Fruit fly (Drosophila melanogaster): ENCODE measurements around the gene Wdr37.

dm6 chr3R:18399698-18400020, 2.9 kb downstream of the Wdr37 start:
- TF ChIP-seq Dll (optimal IDR thresholded peaks at IDR 0.05) (no peak), psq (optimal IDR thresholded peaks at IDR 0.05) (no peak), CG8478 (optimal IDR thresholded peaks at IDR 0.05) (no peak)
